Worm (Caenorhabditis elegans): ENCODE measurements around the gene K08D10.13.

Gene K08D10.13

ce11 chrIV:4176088-4176487 is 4.7 kb upstream of the K08D10.13 start, which contains the start of gene dnj-15:
TSS of gene dnj-15 (plus strand) at chrIV:4176388.
- TF ChIP-seq ztf-11 (tag; optimal IDR thresholded peaks at IDR 0.05) (no peak), zag-1 (tag; optimal IDR thresholded peaks at IDR 0.05) (no peak), ztf-1 (GFP tag; conservative IDR thresholded peaks at IDR 0.05) (no peak), egl-27 (tag; optimal IDR thresholded peaks at IDR 0.05) (no peak), R02D3.7 (tag; optimal IDR thresholded peaks at IDR 0.05) (no peak), nhr-21 (tag; optimal IDR thresholded peaks at IDR 0.05) (no peak), F13H6.1 (tag; optimal IDR thresholded peaks at IDR 0.05) (no peak), elt-3 (tag; optimal IDR thresholded peaks at IDR 0.05) (no peak), nhr-11 (tag; optimal IDR thresholded peaks at IDR 0.05) (no peak), peb-1 (tag; optimal IDR thresholded peaks at IDR 0.05) (no peak), nhr-10 (tag; optimal IDR thresholded peaks at IDR 0.05) (no peak), mdl-1 (tag; optimal IDR thresholded peaks at IDR 0.05) (no peak), Y55F3AM.14 (GFP tag; optimal IDR thresholded peaks at IDR 0.05) (no peak), sma-3 (GFP tag; optimal IDR thresholded peaks at IDR 0.05) (no peak)

ce11 chrIV:4173789-4174188 is 2.4 kb upstream of the K08D10.13 start, which contains the start of gene rnp-3:
TSS of gene rnp-3 (plus strand) at chrIV:4174089.
- no peak for TF ChIP-seq unc-62 (GFP tag; optimal IDR thresholded peaks at IDR 0.05)
- TF ChIP-seq fos-1 (tag; optimal IDR thresholded peaks at IDR 0.05): no peak
- TF ChIP-seq lin-11 (tag; optimal IDR thresholded peaks at IDR 0.05): no peak
- TF ChIP-seq nhr-237 (tag; optimal IDR thresholded peaks at IDR 0.05): no peak
- no peak for TF ChIP-seq C34F6.9 (tag; optimal IDR thresholded peaks at IDR 0.05)
- TF ChIP-seq nhr-6 (tag; optimal IDR thresholded peaks at IDR 0.05): no peak
- TF ChIP-seq Y55F3AM.14 (GFP tag; optimal IDR thresholded peaks at IDR 0.05): no peak
- no peak for TF ChIP-seq nhr-25 (tag; optimal IDR thresholded peaks at IDR 0.05)
- TF ChIP-seq gmeb-1 (tag; optimal IDR thresholded peaks at IDR 0.05): no peak
- TF ChIP-seq nhr-11 (tag; optimal IDR thresholded peaks at IDR 0.05): no peak
- TF ChIP-seq ztf-4 (tag; optimal IDR thresholded peaks at IDR 0.05): no peak
- TF ChIP-seq alr-1 (tag; optimal IDR thresholded peaks at IDR 0.05): no peak
- TF ChIP-seq nhr-77 (tag; optimal IDR thresholded peaks at IDR 0.05): no peak
- TF ChIP-seq elt-3 (tag; optimal IDR thresholded peaks at IDR 0.05): no peak
- TF ChIP-seq skn-1 (tag; optimal IDR thresholded peaks at IDR 0.05): no peak
- TF ChIP-seq mdl-1 (tag; optimal IDR thresholded peaks at IDR 0.05): no peak

ce11 chrIV:4172242-4172641 is 861 bp upstream of the K08D10.13 start:
- no peak for TF ChIP-seq nhr-237 (tag; optimal IDR thresholded peaks at IDR 0.05)
- TF ChIP-seq egl-27 (tag; optimal IDR thresholded peaks at IDR 0.05): no peak
- TF ChIP-seq elt-1 (tag; optimal IDR thresholded peaks at IDR 0.05): no peak
- no peak for TF ChIP-seq lin-13 (GFP tag; optimal IDR thresholded peaks at IDR 0.05)
- no peak for TF ChIP-seq fos-1 (tag; optimal IDR thresholded peaks at IDR 0.05)
- TF ChIP-seq nhr-10 (tag; optimal IDR thresholded peaks at IDR 0.05): no peak
- no peak for TF ChIP-seq gmeb-1 (tag; optimal IDR thresholded peaks at IDR 0.05)
- no peak for TF ChIP-seq dmd-4 (tag; optimal IDR thresholded peaks at IDR 0.05)
- TF ChIP-seq nhr-23 (tag; optimal IDR thresholded peaks at IDR 0.05): no peak
- TF ChIP-seq nhr-77 (tag; optimal IDR thresholded peaks at IDR 0.05): no peak
- no peak for TF ChIP-seq mbf-1 (tag; optimal IDR thresholded peaks at IDR 0.05)
- TF ChIP-seq ztf-1 (GFP tag; conservative IDR thresholded peaks at IDR 0.05): no peak
- no peak for TF ChIP-seq ztf-11 (tag; optimal IDR thresholded peaks at IDR 0.05)
- TF ChIP-seq lin-39 (tag; optimal IDR thresholded peaks at IDR 0.05): no peak
- TF ChIP-seq zag-1 (tag; optimal IDR thresholded peaks at IDR 0.05): no peak
- no peak for TF ChIP-seq skn-1 (tag; optimal IDR thresholded peaks at IDR 0.05)
- no peak for TF ChIP-seq ama-1 (optimal IDR thresholded peaks at IDR 0.05)
- no peak for TF ChIP-seq alr-1 (tag; optimal IDR thresholded peaks at IDR 0.05)

ce11 chrIV:4167296-4167695 is 4.1 kb downstream of the K08D10.13 start:
- TF ChIP-seq lin-39 (tag; optimal IDR thresholded peaks at IDR 0.05) (no peak), sem-4 (tag; optimal IDR thresholded peaks at IDR 0.05) (no peak)

- TF ChIP-seq nhr-237 (tag; optimal IDR thresholded peaks at IDR 0.05) (no peak), mab-5 (tag; optimal IDR thresholded peaks at IDR 0.05) (no peak), ceh-82 (tag; optimal IDR thresholded peaks at IDR 0.05) (no peak), fos-1 (tag; optimal IDR thresholded peaks at IDR 0.05) (no peak), elt-3 (tag; optimal IDR thresholded peaks at IDR 0.05) (no peak)
Measured at ce11 chrIV:4164392-4164791, 7.0 kb downstream of the K08D10.13 start, which contains the start of gene scrm-8. TSS of gene scrm-8 (plus strand) at chrIV:4164692.
